Fruit fly (Drosophila melanogaster) whole organism, pupa: ENCODE results near the gene PH4alphaNE1.

Source experiments
- CG10348 ChIP-seq: fragments of 200-800 bp; sonication (Bioruptor generic); IDR thresholded peaks from 2 replicates; pipeline ENCODE4 v1.3.6; 2022; ENCODE audit warnings: missing biosample characterization, missing genetic modification characterization
- CG12605 ChIP-seq: fragments of 200-800 bp; sonication (Bioruptor generic); IDR thresholded peaks from 2 replicates; pipeline ENCODE4 v1.3.6; 2022; ENCODE audit warnings: missing biosample characterization, missing genetic modification characterization
- CG14655 ChIP-seq: fragments of 200-800 bp; sonication (Bioruptor generic); optimal IDR thresholded peaks from 3 replicates; lab custom pipeline; 2017; ENCODE audit warnings: mild to moderate bottlenecking, missing biosample characterization, missing genetic modification reagents, missing genetic modification characterization
- CG17806 ChIP-seq: fragments of 200-800 bp; sonication (Bioruptor generic); optimal IDR thresholded peaks from 2 replicates; lab custom pipeline; 2018; ENCODE audit warnings: missing biosample characterization, mild to moderate bottlenecking, missing genetic modification characterization, moderate library complexity
- CG32121 ChIP-seq: fragments of 200-800 bp; sonication (Bioruptor generic); IDR thresholded peaks from 2 replicates; pipeline ENCODE4 v1.3.6; 2022; ENCODE audit warnings: missing biosample characterization, missing genetic modification characterization
- CG8301 ChIP-seq: fragments of 200-800 bp; sonication (Bioruptor generic); optimal IDR thresholded peaks from 2 replicates; lab custom pipeline; 2018; ENCODE audit warnings: missing biosample characterization, mild to moderate bottlenecking, missing genetic modification characterization
- CG9948 ChIP-seq: fragments of 200-800 bp; sonication (Bioruptor generic); optimal IDR thresholded peaks from 2 replicates; lab custom pipeline; 2018; ENCODE audit warnings: missing biosample characterization, mild to moderate bottlenecking, missing genetic modification characterization, moderate library complexity
- D1 ChIP-seq: fragments of 200-800 bp; sonication (Bioruptor generic); optimal IDR thresholded peaks from 2 replicates; lab custom pipeline; 2018; ENCODE audit warnings: missing biosample characterization, mild to moderate bottlenecking, missing genetic modification characterization, moderate library complexity
- EcR ChIP-seq: fragments of 200-800 bp; sonication (Bioruptor generic); optimal IDR thresholded peaks from 3 replicates; lab custom pipeline; 2019; ENCODE audit warnings: missing biosample characterization, missing genetic modification characterization, mild to moderate bottlenecking, moderate library complexity, missing genetic modification reagents
- Ets98B ChIP-seq: fragments of 200-800 bp; sonication (Bioruptor generic); IDR thresholded peaks from 2 replicates; pipeline ENCODE4 v1.3.6; 2022; ENCODE audit warnings: missing biosample characterization, missing genetic modification characterization
- Pif1A ChIP-seq: fragments of 200-800 bp; sonication (Bioruptor generic); optimal IDR thresholded peaks from 3 replicates; lab custom pipeline; 2016; ENCODE audit warnings: missing biosample characterization, missing genetic modification characterization
- Pif1B ChIP-seq: fragments of 200-800 bp; sonication (Bioruptor generic); optimal IDR thresholded peaks from 3 replicates; lab custom pipeline; 2016; ENCODE audit warnings: missing biosample characterization, missing genetic modification characterization
- fd96Ca ChIP-seq: fragments of 200-800 bp; sonication (Bioruptor generic); IDR thresholded peaks from 3 replicates; pipeline ENCODE4 v1.3.6; 2022; ENCODE audit warnings: missing biosample characterization, missing genetic modification characterization
- gl ChIP-seq: fragments of 200-800 bp; sonication (Bioruptor generic); optimal IDR thresholded peaks from 2 replicates; lab custom pipeline; 2018; ENCODE audit warnings: missing biosample characterization, mild to moderate bottlenecking, missing genetic modification characterization

- TF ChIP-seq D1 (tag; lab: Kevin White, UChicago) (no peak), CG12605 (no peak), CG8301 (tag; lab: Kevin White, UChicago) (no peak), CG9948 (tag; lab: Kevin White, UChicago) (no peak), Pif1A (GFP tag; lab: Kevin White, UChicago) (no peak), CG14655 (GFP tag; lab: Kevin White, UChicago) (no peak), Ets98B (GFP tag; lab: Robert Waterston, UW) (no peak), gl (no peak), CG17806 (tag; lab: Kevin White, UChicago) (no peak), CG32121 (GFP tag; lab: Robert Waterston, UW) (no peak), EcR (GFP tag; lab: Kevin White, UChicago) (no peak), CG10348 (no peak), Pif1B (no peak), fd96Ca (GFP tag; lab: Robert Waterston, UW) (no peak)
Observed at dm6 chr3R:30454442-30454841, 45.7 kb downstream of the PH4alphaNE1 start.
